Worm (Caenorhabditis elegans): ENCODE results near the gene oac-57.

ce11 chrIV:12282157-12282789 lies 25.3 kb downstream of the oac-57 start, which contains the start of the genes C42C1.12 and C42C1.19:
- no peak for TF ChIP-seq tab-1 (GFP tag; IDR thresholded peaks at IDR 0.05)
- no peak for TF ChIP-seq klf-2 (GFP tag; conservative IDR thresholded peaks at IDR 0.05)
- no peak for TF ChIP-seq cog-1 (tag; optimal IDR thresholded peaks at IDR 0.05)
- TF ChIP-seq flt-1 (GFP tag; IDR thresholded peaks at IDR 0.05), result no peak
- TF ChIP-seq ztf-23 (GFP tag; IDR thresholded peaks at IDR 0.05), result no peak

All from whole organism, midembryonic.